Fruit fly (Drosophila melanogaster) Kc167 (cell line): ENCODE data around the gene ND-ACP.

Source experiments
- Myc ChIP-seq: fragments of >200 bp; optimal IDR thresholded peaks from 2 replicates; lab custom pipeline; 2017; ENCODE audit warnings: missing external identifiers
- Sin3A ChIP-seq: fragments of >200 bp; optimal IDR thresholded peaks from 2 replicates; lab custom pipeline; 2018; ENCODE audit warnings: missing external identifiers
- h ChIP-seq: fragments of >200 bp; optimal IDR thresholded peaks from 3 replicates; lab custom pipeline; 2018; ENCODE audit warnings: missing external identifiers
- insv ChIP-seq: fragments of >200 bp; optimal IDR thresholded peaks from 3 replicates; lab custom pipeline; 2018; ENCODE audit warnings: missing external identifiers
- psq ChIP-seq: fragments of >200 bp; optimal IDR thresholded peaks from 2 replicates; lab custom pipeline; 2017; ENCODE audit warnings: missing external identifiers
- ttk ChIP-seq: sonication (Bioruptor generic); optimal IDR thresholded peaks from 2 replicates; lab custom pipeline; 2017; ENCODE audit warnings: missing external identifiers

DNA sequence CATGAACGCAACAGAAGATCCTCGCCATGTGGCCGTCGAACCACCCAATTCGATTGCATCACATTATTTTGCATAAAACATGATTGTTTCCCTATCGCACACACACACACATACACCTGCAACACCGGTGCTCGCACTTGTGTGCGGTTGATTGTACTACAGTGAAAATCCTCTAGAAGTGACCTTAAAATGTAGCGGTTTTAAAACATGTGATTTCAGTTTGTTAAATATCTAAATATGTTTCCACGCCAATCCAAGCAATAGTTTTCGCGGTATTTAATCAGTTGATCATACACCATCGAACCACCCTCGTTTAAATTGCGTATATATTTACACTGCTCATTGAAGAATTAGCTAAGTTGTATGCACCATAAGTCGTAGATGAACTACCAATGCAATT is 671 bp downstream of the ND-ACP start:
- TF ChIP-seq psq (lab: Kevin White, UChicago) (no peak), Myc (no peak), Sin3A (lab: Kevin White, UChicago) (no peak), h (no peak), insv (lab: Kevin White, UChicago) (no peak), ttk (no peak)
